Worm (Caenorhabditis elegans) whole organism, young adult: ENCODE measurements around the gene vps-15.

Experiments
- Y95B8A.8 ChIP-seq: fragments of 200-800 bp; sonication (Bioruptor generic); IDR thresholded peaks from 2 replicates; pipeline ENCODE4 v1.3.6; 2022; ENCODE audit warnings: missing genetic modification reagents, missing genetic modification characterization, missing compliant biosample characterization
- ama-1 ChIP-seq, 3 experiments: fragments of 150-350 bp in 1 of 3; sonication (generic microtip) in 2 of 3; optimal IDR thresholded peaks; 2 replicates each; lab custom pipeline; 2014 to 2018; ENCODE audit warnings: missing biosample characterization in 2 of 3, missing genetic modification characterization in 2 of 3, missing genetic modification reagents in 2 of 3
- attf-5 ChIP-seq: fragments of 200-800 bp; sonication (Bioruptor generic); optimal IDR thresholded peaks from 2 replicates; lab custom pipeline; 2018; ENCODE audit warnings: mild to moderate bottlenecking, missing genetic modification characterization, missing compliant biosample characterization
- efl-1 ChIP-seq: fragments of 150-350 bp; optimal IDR thresholded peaks from 2 replicates; lab custom pipeline; 2014; ENCODE audit warnings: missing biosample characterization, missing genetic modification reagents, missing genetic modification characterization
- lin-40 ChIP-seq: sonication (generic microtip); optimal IDR thresholded peaks from 2 replicates; lab custom pipeline; 2016; ENCODE audit warnings: missing genetic modification characterization, mild to moderate bottlenecking, missing compliant biosample characterization, missing genotype, missing genetic modification reagents
- madf-3 ChIP-seq: fragments of 200-800 bp; sonication (Bioruptor generic); IDR thresholded peaks from 2 replicates; pipeline ENCODE4 v1.3.6; 2022; ENCODE audit warnings: missing genetic modification reagents, missing genetic modification characterization, missing compliant biosample characterization
- nhr-179 ChIP-seq: sonication (generic microtip); optimal IDR thresholded peaks from 2 replicates; lab custom pipeline; 2016; ENCODE audit warnings: mild to moderate bottlenecking, missing genetic modification characterization, missing compliant biosample characterization
- pha-4 ChIP-seq: fragments of 150-350 bp; sonication (generic microtip); optimal IDR thresholded peaks from 2 replicates; lab custom pipeline; 2014; ENCODE audit warnings: missing biosample characterization, missing genetic modification reagents, missing genetic modification characterization
- snpc-1.1 ChIP-seq: sonication (generic microtip); optimal IDR thresholded peaks from 2 replicates; lab custom pipeline; 2017; ENCODE audit warnings: missing genetic modification characterization, mild to moderate bottlenecking, missing compliant biosample characterization, antibody characterized with exemption, moderate library complexity, missing genotype, missing genetic modification reagents; ENCODE audit not compliant: insufficient read depth
- unc-62 ChIP-seq: fragments of 150-350 bp; optimal IDR thresholded peaks from 2 replicates; lab custom pipeline; 2014; ENCODE audit warnings: missing biosample characterization, missing genetic modification reagents, missing genetic modification characterization
- zim-3 ChIP-seq: sonication (generic microtip); optimal IDR thresholded peaks from 2 replicates; lab custom pipeline; 2017; ENCODE audit warnings: mild to moderate bottlenecking, missing genetic modification characterization, moderate library complexity, missing compliant biosample characterization

ce11 chrII:11948459-11948858, 32.8 kb upstream of the vps-15 start, which contains the start of gene W03C9.8:
- TF ChIP-seq pha-4 (tag; lab: Kevin White, UChicago) (no peak), madf-3 (GFP tag; lab: Robert Waterston, UW) (no peak), ama-1 (optimal IDR thresholded peaks at IDR 0.05; lab: Kevin White, UChicago) (no peak), ama-1 (GFP tag; optimal IDR thresholded peaks at IDR 0.05; lab: Kevin White, UChicago) (no peak), nhr-179 (tag; lab: Kevin White, UChicago) (no peak), attf-5 (no peak), efl-1 (GFP tag; lab: Kevin White, UChicago) (no peak), unc-62 (no peak), Y95B8A.8 (GFP tag; lab: Robert Waterston, UW) (no peak), lin-40 (no peak), zim-3 (tag; lab: Kevin White, UChicago) (no peak), snpc-1.1 (tag; lab: Kevin White, UChicago) (no peak)
